Fruit fly (Drosophila melanogaster) whole organism, pupa: ENCODE results near the gene CG14434.

Experiments
- CG32121 ChIP-seq: fragments of 200-800 bp; sonication (Bioruptor generic); IDR thresholded peaks from 2 replicates; pipeline ENCODE4 v1.3.6; 2022; ENCODE audit warnings: missing biosample characterization, missing genetic modification characterization
- CG9948 ChIP-seq: fragments of 200-800 bp; sonication (Bioruptor generic); optimal IDR thresholded peaks from 2 replicates; lab custom pipeline; 2018; ENCODE audit warnings: missing biosample characterization, mild to moderate bottlenecking, missing genetic modification characterization, moderate library complexity

DNA sequence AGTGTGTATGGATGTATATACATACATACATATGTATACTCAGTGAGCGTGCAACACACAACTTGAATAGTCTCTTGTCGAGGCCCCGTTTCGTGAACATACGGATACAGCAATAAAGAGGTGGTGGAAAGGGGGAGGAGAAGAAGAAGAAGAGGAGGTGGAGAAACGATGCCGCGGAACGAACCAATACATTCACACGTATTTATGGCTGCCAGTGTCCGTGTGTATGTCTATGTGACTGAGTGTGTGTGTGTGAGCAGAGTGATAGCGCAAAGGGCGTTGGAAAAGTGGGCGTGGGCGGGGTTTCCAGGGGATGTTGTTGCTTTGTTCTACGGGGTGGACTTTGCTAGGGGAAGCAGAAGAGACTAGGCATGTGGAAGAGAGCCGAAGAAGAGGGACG is 13.6 kb downstream of the CG14434 start:
- TF ChIP-seq CG32121 (GFP tag; lab: Robert Waterston, UW) (no peak; the same call in 1 of the 2 replicates), CG9948 (tag; lab: Kevin White, UChicago) (no peak)
